Worm (Caenorhabditis elegans) whole organism, late embryonic: Measurements from ENCODE around the gene C27H5.6.

Source experiments
- C08G9.2 ChIP-seq: sonication (generic microtip); optimal IDR thresholded peaks from 2 replicates; lab custom pipeline; 2016; ENCODE audit warnings: mild to moderate bottlenecking, missing genetic modification characterization, moderate library complexity, missing compliant biosample characterization
- C38D4.7 ChIP-seq: fragments of 200-800 bp; sonication (Bioruptor generic); optimal IDR thresholded peaks from 2 replicates; lab custom pipeline; 2018; ENCODE audit warnings: mild to moderate bottlenecking, missing genetic modification characterization, moderate library complexity, missing compliant biosample characterization
- K09A11.1 ChIP-seq: sonication (generic microtip); optimal IDR thresholded peaks from 2 replicates; lab custom pipeline; 2017; ENCODE audit warnings: antibody characterized with exemption, mild to moderate bottlenecking, missing genetic modification characterization, missing compliant biosample characterization; ENCODE audit not compliant: insufficient read depth
- T23F11.4 ChIP-seq: fragments of 200-800 bp; sonication (Bioruptor generic); optimal IDR thresholded peaks from 2 replicates; lab custom pipeline; 2018; ENCODE audit warnings: mild to moderate bottlenecking, missing genetic modification characterization, missing compliant biosample characterization
- ahr-1 ChIP-seq: sonication (generic microtip); optimal IDR thresholded peaks from 2 replicates; lab custom pipeline; 2016; ENCODE audit warnings: missing genetic modification characterization, missing compliant biosample characterization
- ceh-18 ChIP-seq: sonication (generic microtip); optimal IDR thresholded peaks from 2 replicates; lab custom pipeline; 2016; ENCODE audit warnings: missing genetic modification characterization, missing compliant biosample characterization
- ceh-19 ChIP-seq: fragments of 200-800 bp; sonication (Bioruptor generic); optimal IDR thresholded peaks from 2 replicates; lab custom pipeline; 2018; ENCODE audit warnings: mild to moderate bottlenecking, missing genetic modification characterization, missing compliant biosample characterization
- ceh-22 ChIP-seq: sonication (generic microtip); optimal IDR thresholded peaks from 2 replicates; lab custom pipeline; 2017; ENCODE audit warnings: missing biosample characterization, missing genetic modification characterization
- ceh-24 ChIP-seq: sonication (generic microtip); optimal IDR thresholded peaks from 2 replicates; lab custom pipeline; 2016; ENCODE audit warnings: mild to moderate bottlenecking, missing genetic modification characterization, missing compliant biosample characterization
- ceh-30 ChIP-seq: fragments of 150-350 bp; optimal IDR thresholded peaks from 2 replicates; lab custom pipeline; 2014; ENCODE audit warnings: missing biosample characterization, missing genetic modification characterization
- ceh-31 ChIP-seq: sonication (generic microtip); optimal IDR thresholded peaks from 2 replicates; lab custom pipeline; 2016; ENCODE audit warnings: missing genetic modification characterization, missing compliant biosample characterization
- ceh-34 ChIP-seq: sonication (generic microtip); optimal IDR thresholded peaks from 2 replicates; lab custom pipeline; 2016; ENCODE audit warnings: mild to moderate bottlenecking, missing genetic modification characterization, missing compliant biosample characterization
- ceh-45 ChIP-seq: fragments of 200-800 bp; sonication (Bioruptor generic); IDR thresholded peaks from 2 replicates; pipeline ENCODE4 v1.3.6; 2022; ENCODE audit warnings: missing genetic modification reagents, missing genetic modification characterization, missing compliant biosample characterization
- ceh-48 ChIP-seq: sonication (generic microtip); optimal IDR thresholded peaks from 2 replicates; lab custom pipeline; 2016; ENCODE audit warnings: missing genetic modification characterization, inconsistent platforms, missing compliant biosample characterization
- ceh-9 ChIP-seq: sonication (generic microtip); optimal IDR thresholded peaks from 2 replicates; lab custom pipeline; 2016; ENCODE audit warnings: mild to moderate bottlenecking, missing genetic modification characterization, inconsistent platforms, missing compliant biosample characterization
- che-1 ChIP-seq: sonication (generic microtip); optimal IDR thresholded peaks from 2 replicates; lab custom pipeline; 2016; ENCODE audit warnings: mild to moderate bottlenecking, missing genetic modification characterization, missing compliant biosample characterization
- elt-2 ChIP-seq: sonication (generic microtip); optimal IDR thresholded peaks from 2 replicates; lab custom pipeline; 2016; ENCODE audit warnings: missing genetic modification reagents, missing genetic modification characterization, missing compliant biosample characterization
- eyg-1 ChIP-seq: sonication (generic microtip); optimal IDR thresholded peaks from 2 replicates; lab custom pipeline; 2016; ENCODE audit warnings: missing genotype, missing genetic modification characterization, missing compliant biosample characterization
- fax-1 ChIP-seq: sonication (generic microtip); optimal IDR thresholded peaks from 2 replicates; lab custom pipeline; 2016; ENCODE audit warnings: missing genotype, missing genetic modification characterization, missing compliant biosample characterization
- fkh-6 ChIP-seq: sonication (generic microtip); optimal IDR thresholded peaks from 2 replicates; lab custom pipeline; 2016; ENCODE audit warnings: missing genetic modification characterization, missing compliant biosample characterization
- hlh-15 ChIP-seq: sonication (generic microtip); optimal IDR thresholded peaks from 2 replicates; lab custom pipeline; 2016; ENCODE audit warnings: missing genetic modification characterization, missing compliant biosample characterization
- madf-2 ChIP-seq: sonication (generic microtip); optimal IDR thresholded peaks from 2 replicates; lab custom pipeline; 2017; ENCODE audit warnings: missing genetic modification characterization, missing compliant biosample characterization
- nhr-11 ChIP-seq: fragments of 150-350 bp; optimal IDR thresholded peaks from 2 replicates; lab custom pipeline; 2014; ENCODE audit warnings: missing biosample characterization, missing genetic modification characterization
- pag-3 ChIP-seq: sonication (generic microtip); optimal IDR thresholded peaks from 2 replicates; lab custom pipeline; 2016; ENCODE audit warnings: missing compliant biosample characterization, missing genetic modification characterization, borderline replicate concordance
- pha-2 ChIP-seq: sonication (generic microtip); optimal IDR thresholded peaks from 2 replicates; lab custom pipeline; 2017; ENCODE audit warnings: mild to moderate bottlenecking, missing genetic modification characterization, missing compliant biosample characterization
- pha-4 ChIP-seq: fragments of 150-350 bp; optimal IDR thresholded peaks from 2 replicates; lab custom pipeline; 2018; ENCODE audit warnings: missing biosample characterization, missing genetic modification reagents, missing genetic modification characterization
- pqm-1 ChIP-seq: sonication (generic microtip); optimal IDR thresholded peaks from 2 replicates; lab custom pipeline; 2016; ENCODE audit warnings: missing genetic modification characterization, missing compliant biosample characterization
- rnt-1 ChIP-seq: sonication (generic microtip); optimal IDR thresholded peaks from 2 replicates; lab custom pipeline; 2016; ENCODE audit warnings: missing genetic modification characterization, missing compliant biosample characterization
- sdc-2 ChIP-seq: sonication (generic microtip); optimal IDR thresholded peaks from 2 replicates; lab custom pipeline; 2016; ENCODE audit warnings: missing genotype, missing genetic modification characterization, missing compliant biosample characterization
- syd-9 ChIP-seq: sonication (generic microtip); optimal IDR thresholded peaks from 2 replicates; lab custom pipeline; 2016; ENCODE audit warnings: mild to moderate bottlenecking, missing genetic modification characterization, moderate library complexity, missing compliant biosample characterization
- tbx-2 ChIP-seq: sonication (generic microtip); optimal IDR thresholded peaks from 2 replicates; lab custom pipeline; 2016; ENCODE audit warnings: missing genetic modification characterization, missing compliant biosample characterization
- ttx-3 ChIP-seq: sonication (generic microtip); optimal IDR thresholded peaks from 2 replicates; lab custom pipeline; 2016; ENCODE audit warnings: missing genetic modification reagents, missing genetic modification characterization, missing compliant biosample characterization
- unc-3 ChIP-seq, 2 experiments: fragments of 200-800 bp in 1 of 2; sonication (Bioruptor generic) in 1 of 2; sonication (generic microtip) in 1 of 2; conservative IDR thresholded peaks in 1 of 2; optimal IDR thresholded peaks in 1 of 2; 2 replicates each; pipeline versions ENCODE4 v1.3.6 to Lab custom; 2016 to 2022; ENCODE audit warnings: missing compliant biosample characterization in 2 of 2, missing genetic modification characterization in 2 of 2, missing genetic modification reagents in 1 of 2
- unc-86 ChIP-seq: sonication (generic microtip); optimal IDR thresholded peaks from 2 replicates; lab custom pipeline; 2016; ENCODE audit warnings: missing genetic modification characterization, missing compliant biosample characterization
- ztf-16 ChIP-seq: sonication (generic microtip); optimal IDR thresholded peaks from 2 replicates; lab custom pipeline; 2017; ENCODE audit warnings: missing genetic modification characterization, missing compliant biosample characterization

The C27H5.6 gene

ce11 chrII:7174843-7175242 lies 12.2 kb downstream of the C27H5.6 start, which contains the start of gene glc-4:
TSS of gene glc-4 (minus strand) at chrII:7174943.
- TF ChIP-seq ztf-16 (tag; lab: Kevin White, UChicago) (no peak), ceh-30 (tag; lab: Kevin White, UChicago) (no peak), ceh-18 (no peak), K09A11.1 (tag; lab: Kevin White, UChicago) (no peak), pqm-1 (tag; lab: Kevin White, UChicago) (no peak), syd-9 (tag; lab: Kevin White, UChicago) (no peak), ceh-31 (tag; lab: Kevin White, UChicago) (no peak)
- TF ChIP-seq, all 69 proteins: peak for 0

ce11 chrII:7171305-7171998 lies 15.6 kb downstream of the C27H5.6 start, which contains the start of gene dyf-13:
TSS of gene dyf-13 (minus strand) at chrII:7171355.
- TF ChIP-seq syd-9 (tag; lab: Kevin White, UChicago) (no peak), fax-1 (tag; lab: Kevin White, UChicago) (no peak), sdc-2 (tag; lab: Kevin White, UChicago) (no peak), rnt-1 (no peak), ceh-48 (tag; lab: Kevin White, UChicago) (no peak), hlh-15 (no peak), ahr-1 (tag; lab: Kevin White, UChicago) (no peak), T23F11.4 (GFP tag; lab: Kevin White, UChicago) (no peak), madf-2 (tag; lab: Kevin White, UChicago) (no peak), ttx-3 (tag; lab: Kevin White, UChicago) (no peak), ztf-16 (tag; lab: Kevin White, UChicago) (no peak), nhr-11 (tag; lab: Kevin White, UChicago) (no peak), ceh-9 (tag; lab: Kevin White, UChicago) (no peak), C38D4.7 (GFP tag; lab: Kevin White, UChicago) (no peak), elt-2 (tag; lab: Kevin White, UChicago) (no peak), ceh-45 (GFP tag; lab: Robert Waterston, UW) (no peak), unc-86 (tag; lab: Kevin White, UChicago) (no peak), unc-3 (GFP tag; conservative IDR thresholded peaks at IDR 0.05; lab: Robert Waterston, UW) (no peak), unc-3 (tag; optimal IDR thresholded peaks at IDR 0.05; lab: Kevin White, UChicago) (no peak), pag-3 (tag; lab: Kevin White, UChicago) (no peak)

- TF ChIP-seq syd-9 (tag; lab: Kevin White, UChicago) (no peak), eyg-1 (no peak), pha-4 (tag; lab: Kevin White, UChicago) (no peak), elt-2 (tag; lab: Kevin White, UChicago) (no peak), C08G9.2 (tag; lab: Kevin White, UChicago) (no peak), tbx-2 (no peak), ceh-24 (tag; lab: Kevin White, UChicago) (no peak), rnt-1 (no peak), ceh-19 (no peak), che-1 (tag; lab: Kevin White, UChicago) (no peak), nhr-11 (tag; lab: Kevin White, UChicago) (no peak), pha-2 (tag; lab: Kevin White, UChicago) (no peak), ceh-18 (no peak), ceh-22 (tag; lab: Kevin White, UChicago) (no peak), fkh-6 (tag; lab: Kevin White, UChicago) (no peak), ceh-34 (tag; lab: Kevin White, UChicago) (no peak)
Measured at ce11 chrII:7168712-7169111, 18.3 kb downstream of the C27H5.6 start, which contains the start of gene col-36. TSS of gene col-36 (minus strand) at chrII:7168812.
